Worm (Caenorhabditis elegans) whole organism, L2 larva: ENCODE measurements around the gene Y57E12B.1.

Experiments
- F13H6.1 ChIP-seq: sonication (generic microtip); optimal IDR thresholded peaks from 2 replicates; lab custom pipeline; 2016; ENCODE audit warnings: missing genetic modification characterization, missing compliant biosample characterization
- R02D3.7 ChIP-seq: fragments of 150-350 bp; optimal IDR thresholded peaks from 2 replicates; lab custom pipeline; 2014; ENCODE audit warnings: missing biosample characterization, missing genetic modification characterization
- Y55F3AM.14 ChIP-seq: fragments of 200-800 bp; sonication (Bioruptor generic); optimal IDR thresholded peaks from 2 replicates; lab custom pipeline; 2018; ENCODE audit warnings: mild to moderate bottlenecking, missing genetic modification characterization, missing compliant biosample characterization
- ZK546.5 ChIP-seq: sonication (generic microtip); optimal IDR thresholded peaks from 2 replicates; lab custom pipeline; 2017; ENCODE audit warnings: missing biosample characterization, missing genetic modification characterization
- alr-1 ChIP-seq: fragments of 150-350 bp; optimal IDR thresholded peaks from 2 replicates; lab custom pipeline; 2014; ENCODE audit warnings: missing biosample characterization, missing genetic modification characterization
- aly-2 ChIP-seq: fragments of 150-350 bp; optimal IDR thresholded peaks from 2 replicates; lab custom pipeline; 2014; ENCODE audit warnings: missing biosample characterization, missing genetic modification characterization
- ama-1 ChIP-seq: fragments of 150-350 bp; optimal IDR thresholded peaks from 2 replicates; lab custom pipeline; 2018; ENCODE audit warnings: inconsistent platforms
- blmp-1 ChIP-seq: sonication (generic microtip); optimal IDR thresholded peaks from 2 replicates; lab custom pipeline; 2017; ENCODE audit warnings: missing genetic modification characterization, mild to moderate bottlenecking, missing compliant biosample characterization, antibody characterized with exemption, moderate library complexity; ENCODE audit not compliant: insufficient read depth
- ceh-16 ChIP-seq: fragments of 150-350 bp; optimal IDR thresholded peaks from 2 replicates; lab custom pipeline; 2014; ENCODE audit warnings: missing biosample characterization, missing genetic modification characterization
- ceh-82 ChIP-seq: fragments of 150-350 bp; optimal IDR thresholded peaks from 2 replicates; lab custom pipeline; 2014; ENCODE audit warnings: missing biosample characterization, missing genetic modification characterization
- crh-2 ChIP-seq: sonication (generic microtip); optimal IDR thresholded peaks from 2 replicates; lab custom pipeline; 2017; ENCODE audit warnings: missing biosample characterization, missing genetic modification characterization
- dmd-4 ChIP-seq: sonication (generic microtip); optimal IDR thresholded peaks from 2 replicates; lab custom pipeline; 2017; ENCODE audit warnings: missing biosample characterization, missing genetic modification characterization
- egl-27 ChIP-seq: sonication (generic microtip); optimal IDR thresholded peaks from 3 replicates; lab custom pipeline; 2017; ENCODE audit warnings: missing biosample characterization, missing genetic modification reagents, missing genetic modification characterization
- elt-1 ChIP-seq: fragments of 150-350 bp; optimal IDR thresholded peaks from 2 replicates; lab custom pipeline; 2014; ENCODE audit warnings: missing biosample characterization, missing genetic modification characterization
- elt-3 ChIP-seq: sonication (generic microtip); optimal IDR thresholded peaks from 2 replicates; lab custom pipeline; 2017; ENCODE audit warnings: missing biosample characterization, missing genetic modification characterization
- fos-1 ChIP-seq: fragments of 150-350 bp; optimal IDR thresholded peaks from 2 replicates; lab custom pipeline; 2014; ENCODE audit warnings: missing biosample characterization, missing genetic modification characterization
- gmeb-1 ChIP-seq: fragments of 150-350 bp; optimal IDR thresholded peaks from 2 replicates; lab custom pipeline; 2014; ENCODE audit warnings: missing biosample characterization, missing genetic modification characterization
- lin-11 ChIP-seq: fragments of 150-350 bp; sonication (generic microtip); optimal IDR thresholded peaks from 2 replicates; lab custom pipeline; 2014; ENCODE audit warnings: missing biosample characterization, missing genetic modification characterization, inconsistent platforms, mixed read lengths
- lin-13 ChIP-seq: fragments of 150-350 bp; optimal IDR thresholded peaks from 2 replicates; lab custom pipeline; 2014; ENCODE audit warnings: missing biosample characterization, missing genetic modification reagents, missing genetic modification characterization
- lin-39 ChIP-seq: fragments of 150-350 bp; optimal IDR thresholded peaks from 2 replicates; lab custom pipeline; 2014; ENCODE audit warnings: missing biosample characterization, missing genetic modification reagents, missing genetic modification characterization
- lsy-2 ChIP-seq, 2 experiments: fragments of 150-350 bp in 1 of 2; sonication (generic microtip) in 1 of 2; optimal IDR thresholded peaks; 2 replicates each; lab custom pipeline; 2014 to 2017; ENCODE audit warnings: missing biosample characterization in 2 of 2, missing genetic modification characterization in 2 of 2
- mab-5 ChIP-seq: fragments of 150-350 bp; optimal IDR thresholded peaks from 2 replicates; lab custom pipeline; 2014; ENCODE audit warnings: missing biosample characterization, missing genetic modification characterization
- mdl-1 ChIP-seq, 2 experiments: fragments of 150-350 bp in 1 of 2; sonication (generic microtip) in 1 of 2; optimal IDR thresholded peaks; 2 replicates each; lab custom pipeline; 2017; ENCODE audit warnings: missing biosample characterization in 2 of 2, missing genetic modification characterization in 2 of 2
- nhr-10 ChIP-seq: sonication (generic microtip); optimal IDR thresholded peaks from 2 replicates; lab custom pipeline; 2017; ENCODE audit warnings: missing biosample characterization, missing genetic modification characterization
- nhr-11 ChIP-seq: fragments of 150-350 bp; optimal IDR thresholded peaks from 2 replicates; lab custom pipeline; 2014; ENCODE audit warnings: missing biosample characterization, missing genetic modification characterization
- nhr-12 ChIP-seq: fragments of 150-350 bp; optimal IDR thresholded peaks from 2 replicates; lab custom pipeline; 2014; ENCODE audit warnings: missing biosample characterization, missing genetic modification characterization
- nhr-129 ChIP-seq: fragments of 150-350 bp; optimal IDR thresholded peaks from 2 replicates; lab custom pipeline; 2014; ENCODE audit warnings: missing biosample characterization, missing genetic modification characterization
- nhr-21 ChIP-seq: fragments of 150-350 bp; optimal IDR thresholded peaks from 2 replicates; lab custom pipeline; 2014; ENCODE audit warnings: missing biosample characterization, missing genetic modification characterization
- nhr-23 ChIP-seq: fragments of 150-350 bp; optimal IDR thresholded peaks from 2 replicates; lab custom pipeline; 2014; ENCODE audit warnings: missing biosample characterization, missing genetic modification reagents, missing genetic modification characterization
- nhr-25 ChIP-seq: fragments of 150-350 bp; sonication (generic microtip); optimal IDR thresholded peaks from 3 replicates; lab custom pipeline; 2014; ENCODE audit warnings: missing biosample characterization, missing genetic modification characterization
- nhr-6 ChIP-seq: fragments of 150-350 bp; optimal IDR thresholded peaks from 2 replicates; lab custom pipeline; 2014; ENCODE audit warnings: missing biosample characterization, missing genetic modification characterization
- peb-1 ChIP-seq: fragments of 150-350 bp; optimal IDR thresholded peaks from 2 replicates; lab custom pipeline; 2014; ENCODE audit warnings: missing biosample characterization, missing genetic modification characterization
- sem-4 ChIP-seq: fragments of 150-350 bp; optimal IDR thresholded peaks from 2 replicates; lab custom pipeline; 2014; ENCODE audit warnings: missing biosample characterization, missing genetic modification reagents, missing genetic modification characterization
- skn-1 ChIP-seq: sonication (generic microtip); optimal IDR thresholded peaks from 2 replicates; lab custom pipeline; 2017; ENCODE audit warnings: missing biosample characterization, missing genetic modification characterization
- sma-3 ChIP-seq: sonication (generic microtip); optimal IDR thresholded peaks from 2 replicates; lab custom pipeline; 2016; ENCODE audit warnings: missing genetic modification reagents, missing genetic modification characterization, missing compliant biosample characterization
- sma-9 ChIP-seq, 2 experiments: fragments of 150-350 bp in 1 of 2; sonication (generic microtip) in 1 of 2; optimal IDR thresholded peaks; 2 replicates each; lab custom pipeline; 2014 to 2016; ENCODE audit warnings: missing genetic modification characterization in 2 of 2, mild to moderate bottlenecking in 1 of 2, missing biosample characterization in 1 of 2, missing compliant biosample characterization in 1 of 2, missing genetic modification reagents in 1 of 2, moderate library complexity in 1 of 2
- snpc-4 ChIP-seq: fragments of 150-350 bp; optimal IDR thresholded peaks from 2 replicates; lab custom pipeline; 2014; ENCODE audit warnings: missing biosample characterization, missing genetic modification characterization
- unc-55 ChIP-seq: fragments of 150-350 bp; sonication (generic microtip); optimal IDR thresholded peaks from 3 replicates; lab custom pipeline; 2014; ENCODE audit warnings: missing biosample characterization, missing genetic modification reagents, missing genetic modification characterization
- unc-62 ChIP-seq: fragments of 150-350 bp; optimal IDR thresholded peaks from 2 replicates; lab custom pipeline; 2014; ENCODE audit warnings: missing biosample characterization, missing genetic modification reagents, missing genetic modification characterization
- zag-1 ChIP-seq: fragments of 150-350 bp; optimal IDR thresholded peaks from 2 replicates; lab custom pipeline; 2014; ENCODE audit warnings: missing biosample characterization, missing genetic modification characterization
- ztf-4 ChIP-seq: fragments of 150-350 bp; optimal IDR thresholded peaks from 2 replicates; lab custom pipeline; 2014; ENCODE audit warnings: missing biosample characterization, missing genetic modification characterization

Gene Y57E12B.1

DNA sequence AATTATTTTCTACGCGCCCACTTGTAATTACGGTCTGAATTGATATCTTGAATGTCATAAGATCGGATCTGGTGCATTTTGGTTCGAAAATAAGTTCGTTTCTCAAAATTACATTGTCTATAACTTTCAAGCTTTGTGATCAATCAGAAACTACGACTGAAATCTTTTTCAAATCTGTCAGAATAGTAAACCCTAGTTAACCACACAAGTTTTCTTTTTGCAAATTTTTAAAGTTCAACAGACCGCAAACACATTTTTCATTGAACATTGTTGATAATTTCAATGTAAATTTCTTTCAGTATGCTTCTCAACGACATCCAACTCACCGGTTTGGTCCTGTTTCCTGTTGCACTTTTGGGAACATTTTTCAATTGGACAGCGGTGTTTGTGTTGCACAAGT lies 23.2 kb downstream of the Y57E12B.1 start, which contains the start of gene srx-59:
srx-59 (plus strand) TSS at position 301 of the 400 bp plus-strand sequence.
- TF ChIP-seq ceh-16 (tag; lab: Kevin White, UChicago) (no peak), elt-1 (no peak), lsy-2 (tag; optimal IDR thresholded peaks at IDR 0.05; lab: Kevin White, UChicago) (no peak), zag-1 (tag; lab: Kevin White, UChicago) (no peak), crh-2 (tag; lab: Kevin White, UChicago) (no peak), egl-27 (no peak), dmd-4 (tag; lab: Kevin White, UChicago) (no peak), nhr-25 (no peak), unc-55 (GFP tag; lab: Kevin White, UChicago) (no peak), F13H6.1 (no peak), blmp-1 (tag; lab: Kevin White, UChicago) (no peak), skn-1 (no peak), mdl-1 (tag; optimal IDR thresholded peaks at IDR 0.05; lab: Kevin White, UChicago) (no peak), ZK546.5 (tag; lab: Kevin White, UChicago) (no peak), sma-9 (GFP tag; optimal IDR thresholded peaks at IDR 0.05; lab: Kevin White, UChicago) (no peak), sma-9 (tag; optimal IDR thresholded peaks at IDR 0.05; lab: Kevin White, UChicago) (no peak)

DNA sequence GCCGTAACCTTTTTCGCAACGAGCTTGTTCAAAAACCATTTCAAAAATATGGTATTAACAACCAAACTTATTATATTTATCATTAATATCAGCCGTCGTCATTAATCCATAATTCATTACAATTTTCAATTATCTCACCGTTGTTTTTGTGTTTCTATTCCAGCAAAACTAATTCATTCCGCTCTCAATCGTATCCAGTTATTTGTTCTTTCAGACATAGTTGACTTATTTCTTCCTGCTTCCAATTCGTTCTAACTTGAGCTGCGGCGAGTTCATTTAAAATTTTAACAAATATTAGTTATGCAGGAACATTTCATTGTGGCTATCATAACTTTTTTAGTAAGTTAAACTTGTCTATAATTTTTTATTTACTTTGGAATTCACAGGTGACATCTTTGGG lies 27.7 kb downstream of the Y57E12B.1 start, which contains the start of gene srx-16:
srx-16 (plus strand) TSS at position 301 of the 400 bp plus-strand sequence.
- TF ChIP-seq F13H6.1, result no peak
- TF ChIP-seq nhr-25, result no peak
- no peak for TF ChIP-seq mab-5 (tag; lab: Kevin White, UChicago)
- no peak for TF ChIP-seq R02D3.7 (tag; lab: Kevin White, UChicago)
- no peak for TF ChIP-seq peb-1 (tag; lab: Kevin White, UChicago)
- no peak for TF ChIP-seq nhr-11 (tag; lab: Kevin White, UChicago)
- no peak for TF ChIP-seq ztf-4
- TF ChIP-seq lin-11, result no peak
- TF ChIP-seq nhr-21 (tag; lab: Kevin White, UChicago), result no peak
- no peak for TF ChIP-seq lsy-2 (tag; optimal IDR thresholded peaks at IDR 0.05; lab: Kevin White, UChicago)
- no peak for TF ChIP-seq alr-1
- no peak for TF ChIP-seq elt-3 (tag; lab: Kevin White, UChicago)
- no peak for TF ChIP-seq unc-62 (GFP tag; lab: Kevin White, UChicago)
- TF ChIP-seq ama-1, result no peak
- no peak for TF ChIP-seq dmd-4 (tag; lab: Kevin White, UChicago)
- TF ChIP-seq nhr-6 (tag; lab: Kevin White, UChicago), result no peak
- no peak for TF ChIP-seq elt-1
- TF ChIP-seq aly-2, result no peak

DNA sequence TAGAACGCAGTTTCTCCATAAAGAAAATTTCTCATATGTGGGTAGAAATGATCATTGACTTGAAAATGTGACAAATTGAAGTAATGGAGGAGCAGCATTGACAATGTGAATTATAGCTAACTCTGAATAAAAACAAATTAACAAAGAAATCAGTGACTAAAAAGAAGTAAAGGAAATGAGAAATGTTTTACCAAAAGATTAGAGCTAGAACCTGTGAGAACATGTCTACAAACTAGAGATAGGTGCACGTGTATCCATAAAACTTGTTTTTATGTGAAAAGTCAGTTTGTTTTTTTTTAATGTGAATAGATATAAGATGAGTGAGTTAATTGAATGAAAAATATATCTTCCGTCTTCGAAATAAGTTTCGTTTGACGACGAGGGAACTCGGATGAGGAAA lies 30.7 kb downstream of the Y57E12B.1 start, which contains the start of gene sre-12:
sre-12 (minus strand) TSS at position 101 of the 400 bp plus-strand sequence.
- TF ChIP-seq lin-39 (tag; lab: Kevin White, UChicago), result no peak
- no peak for TF ChIP-seq ceh-82 (tag; lab: Kevin White, UChicago)
- no peak for TF ChIP-seq Y55F3AM.14 (GFP tag; lab: Kevin White, UChicago)
- no peak for TF ChIP-seq sem-4 (tag; lab: Kevin White, UChicago)
- no peak for TF ChIP-seq nhr-6 (tag; lab: Kevin White, UChicago)
- TF ChIP-seq nhr-10, result no peak
- no peak for TF ChIP-seq elt-1
- no peak for TF ChIP-seq lin-11
- no peak for TF ChIP-seq unc-55 (GFP tag; lab: Kevin White, UChicago)
- no peak for TF ChIP-seq crh-2 (tag; lab: Kevin White, UChicago)
- TF ChIP-seq nhr-129, result no peak
- no peak for TF ChIP-seq unc-62 (GFP tag; lab: Kevin White, UChicago)
- no peak for TF ChIP-seq nhr-12 (tag; lab: Kevin White, UChicago)
- no peak for TF ChIP-seq ama-1
- no peak for TF ChIP-seq ztf-4
- TF ChIP-seq dmd-4 (tag; lab: Kevin White, UChicago), result no peak

DNA sequence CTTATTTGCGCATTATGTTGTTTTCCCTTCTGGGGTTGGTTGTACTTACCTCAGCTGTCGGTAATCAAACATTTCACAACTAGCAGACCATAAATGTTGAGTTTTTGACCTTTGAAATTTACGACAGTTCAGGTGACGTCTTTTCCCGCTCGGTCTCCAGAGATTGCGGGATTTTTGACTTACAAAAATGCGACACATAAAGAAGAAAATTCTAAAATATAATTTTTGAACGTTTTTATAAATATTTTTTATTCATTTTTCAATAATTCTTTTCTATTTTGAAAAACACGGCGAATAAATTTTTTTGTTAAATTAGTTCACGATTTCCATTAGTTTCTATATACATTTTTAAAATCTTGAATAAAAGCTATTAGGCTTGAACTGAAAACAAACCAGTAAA lies 34.5 kb downstream of the Y57E12B.1 start, which contains the start of gene nhr-161:
nhr-161 (minus strand) TSS at position 101 of the 400 bp plus-strand sequence.
- TF ChIP-seq gmeb-1 (tag; lab: Kevin White, UChicago) (no peak), elt-1 (no peak), aly-2 (no peak), nhr-25 (no peak), unc-55 (GFP tag; lab: Kevin White, UChicago) (no peak), nhr-21 (tag; lab: Kevin White, UChicago) (no peak), fos-1 (tag; lab: Kevin White, UChicago) (no peak), snpc-4 (tag; lab: Kevin White, UChicago) (no peak), sma-3 (no peak), lsy-2 (tag; optimal IDR thresholded peaks at IDR 0.05; lab: Kevin White, UChicago) (no peak), sma-9 (GFP tag; optimal IDR thresholded peaks at IDR 0.05; lab: Kevin White, UChicago) (no peak), sma-9 (tag; optimal IDR thresholded peaks at IDR 0.05; lab: Kevin White, UChicago) (no peak), lin-13 (GFP tag; lab: Kevin White, UChicago) (no peak), peb-1 (tag; lab: Kevin White, UChicago) (no peak), nhr-23 (tag; lab: Kevin White, UChicago) (no peak)
